Fruit fly (Drosophila melanogaster) whole organism, embryonic: ENCODE results near the gene CG14644.
A peak's percentile ranks its signal among the peaks of the same experiment; 100 is the strongest.

ENCODE experiments used
- CG1024 ChIP-seq: fragments of 200-800 bp; sonication (Bioruptor generic); IDR thresholded peaks from 2 replicates; pipeline ENCODE4 v1.3.6; 2022; ENCODE audit warnings: missing biosample characterization, missing genetic modification characterization
- CG10366 ChIP-seq: fragments of 200-800 bp; sonication (Bioruptor generic); IDR thresholded peaks from 2 replicates; pipeline ENCODE4 v1.3.6; 2022; ENCODE audit warnings: missing biosample characterization, missing genetic modification characterization
- CG12299 ChIP-seq: fragments of 200-800 bp; sonication (Bioruptor generic); optimal IDR thresholded peaks from 2 replicates; lab custom pipeline; 2018; ENCODE audit warnings: missing biosample characterization, mild to moderate bottlenecking, missing genetic modification characterization
- CG12659 ChIP-seq: fragments of 200-800 bp; sonication (Bioruptor generic); optimal IDR thresholded peaks from 3 replicates; lab custom pipeline; 2017; ENCODE audit warnings: mild to moderate bottlenecking, missing biosample characterization, missing genetic modification reagents, missing genetic modification characterization
- CG12942 ChIP-seq: fragments of 200-800 bp; sonication (Bioruptor generic); optimal IDR thresholded peaks from 3 replicates; lab custom pipeline; 2016; ENCODE audit warnings: missing biosample characterization, missing genetic modification characterization
- CG13123 ChIP-seq: fragments of 200-800 bp; sonication (Bioruptor generic); optimal IDR thresholded peaks from 2 replicates; lab custom pipeline; 2016; ENCODE audit warnings: missing biosample characterization, missing genetic modification characterization
- CG13894 ChIP-seq: fragments of 200-800 bp; sonication (Bioruptor generic); optimal IDR thresholded peaks from 3 replicates; lab custom pipeline; 2018; ENCODE audit warnings: missing biosample characterization, mild to moderate bottlenecking, missing genetic modification characterization, moderate library complexity
- CG14667 ChIP-seq: fragments of 200-800 bp; sonication (Bioruptor generic); IDR thresholded peaks from 2 replicates; pipeline ENCODE4 v1.3.6; 2022; ENCODE audit warnings: missing biosample characterization, missing genetic modification characterization
- CG1647 ChIP-seq: fragments of 200-800 bp; sonication (Bioruptor generic); optimal IDR thresholded peaks from 3 replicates; lab custom pipeline; 2016; ENCODE audit warnings: missing biosample characterization, missing genetic modification characterization
- CG16815 ChIP-seq: fragments of 200-800 bp; sonication (Bioruptor generic); optimal IDR thresholded peaks from 3 replicates; lab custom pipeline; 2017; ENCODE audit warnings: missing biosample characterization, mild to moderate bottlenecking, missing genetic modification characterization
- CG18262 ChIP-seq: fragments of 200-800 bp; optimal IDR thresholded peaks from 3 replicates; lab custom pipeline; 2019; ENCODE audit warnings: missing biosample characterization, mild to moderate bottlenecking, missing genetic modification characterization, moderate library complexity
- CG2875 ChIP-seq: fragments of 200-800 bp; sonication (Bioruptor generic); optimal IDR thresholded peaks from 2 replicates; lab custom pipeline; 2017; ENCODE audit warnings: missing biosample characterization, mild to moderate bottlenecking, missing genetic modification characterization, missing genetic modification reagents
- CG31224 ChIP-seq: fragments of 200-800 bp; sonication (Bioruptor generic); IDR thresholded peaks from 2 replicates; pipeline ENCODE4 v1.3.6; 2022; ENCODE audit warnings: missing biosample characterization, missing genetic modification characterization
- CG32772 ChIP-seq: fragments of 200-800 bp; sonication (Bioruptor generic); IDR thresholded peaks from 2 replicates; pipeline ENCODE4 v1.3.6; 2022; ENCODE audit warnings: missing biosample characterization, missing genetic modification characterization
- CG33557 ChIP-seq: fragments of 200-800 bp; sonication (Bioruptor generic); optimal IDR thresholded peaks from 2 replicates; lab custom pipeline; 2019; ENCODE audit warnings: missing biosample characterization, mild to moderate bottlenecking, missing genetic modification characterization, moderate library complexity
- CG34422 ChIP-seq: fragments of 200-800 bp; sonication (Bioruptor generic); IDR thresholded peaks from 3 replicates; pipeline ENCODE4 v1.3.6; 2022; ENCODE audit warnings: missing biosample characterization, missing genetic modification characterization
- CG4617 ChIP-seq: fragments of 200-800 bp; sonication (Bioruptor generic); optimal IDR thresholded peaks from 3 replicates; lab custom pipeline; 2016; ENCODE audit warnings: missing biosample characterization, missing genetic modification characterization, borderline replicate concordance
- CG4854 ChIP-seq: fragments of 200-800 bp; sonication (Bioruptor generic); optimal IDR thresholded peaks from 2 replicates; lab custom pipeline; 2016; ENCODE audit warnings: missing biosample characterization, missing genetic modification characterization, inconsistent platforms
- CG5245 ChIP-seq: fragments of 200-800 bp; sonication (Bioruptor generic); optimal IDR thresholded peaks from 3 replicates; lab custom pipeline; 2016; ENCODE audit warnings: missing biosample characterization, missing genetic modification characterization
- CG7963 ChIP-seq: fragments of 200-800 bp; sonication (Bioruptor generic); IDR thresholded peaks from 3 replicates; pipeline ENCODE4 v1.3.6; 2022; ENCODE audit warnings: missing biosample characterization, missing genetic modification characterization; ENCODE audit not compliant: partially characterized antibody
- CG7987 ChIP-seq: fragments of 200-800 bp; sonication (Bioruptor generic); optimal IDR thresholded peaks from 2 replicates; lab custom pipeline; 2018; ENCODE audit warnings: missing biosample characterization, mild to moderate bottlenecking, missing genetic modification characterization, moderate library complexity
- CG8944 ChIP-seq: fragments of 200-800 bp; sonication (Bioruptor generic); optimal IDR thresholded peaks from 3 replicates; lab custom pipeline; 2016; ENCODE audit warnings: missing biosample characterization, missing genetic modification characterization
- CG9437 ChIP-seq: fragments of 200-800 bp; sonication (Bioruptor generic); optimal IDR thresholded peaks from 2 replicates; lab custom pipeline; 2018; ENCODE audit warnings: missing biosample characterization, mild to moderate bottlenecking, missing genetic modification characterization
- Doc2 ChIP-seq: fragments of 200-800 bp; sonication (Bioruptor generic); IDR thresholded peaks from 2 replicates; pipeline ENCODE4 v1.3.6; 2022; ENCODE audit warnings: missing biosample characterization, missing genetic modification characterization
- Ets65A ChIP-seq: fragments of 200-800 bp; sonication (Bioruptor generic); peaks from one replicate; lab custom pipeline; 2016; ENCODE audit warnings: missing biosample characterization, missing genetic modification characterization
- Fer2 ChIP-seq: fragments of 200-800 bp; sonication (Bioruptor generic); optimal IDR thresholded peaks from 2 replicates; lab custom pipeline; 2018; ENCODE audit warnings: missing biosample characterization, mild to moderate bottlenecking, missing genetic modification characterization, moderate library complexity
- H2.0 ChIP-seq: fragments of 200-800 bp; sonication (Bioruptor generic); IDR thresholded peaks from 2 replicates; pipeline ENCODE4 v1.3.6; 2022; ENCODE audit warnings: missing biosample characterization, missing genetic modification characterization
- Oaz ChIP-seq: fragments of 200-800 bp; sonication (Bioruptor generic); IDR thresholded peaks from 2 replicates; pipeline ENCODE4 v1.3.6; 2022; ENCODE audit warnings: missing biosample characterization, missing genetic modification characterization
- PHDP ChIP-seq: fragments of 200-800 bp; sonication (Bioruptor generic); optimal IDR thresholded peaks from 3 replicates; lab custom pipeline; 2018; ENCODE audit warnings: missing biosample characterization, mild to moderate bottlenecking, missing genetic modification characterization, moderate library complexity
- Ravus ChIP-seq: fragments of 200-800 bp; sonication (Bioruptor generic); IDR thresholded peaks from 2 replicates; pipeline ENCODE4 v1.3.6; 2022; ENCODE audit warnings: missing biosample characterization, missing genetic modification characterization
- TFAM ChIP-seq: fragments of 200-800 bp; sonication (Bioruptor generic); optimal IDR thresholded peaks from 2 replicates; lab custom pipeline; 2017; ENCODE audit warnings: missing biosample characterization, missing genetic modification characterization, inconsistent platforms
- Vsx1 ChIP-seq: fragments of 200-800 bp; sonication (Bioruptor generic); optimal IDR thresholded peaks from 2 replicates; lab custom pipeline; 2017; ENCODE audit warnings: missing biosample characterization, mild to moderate bottlenecking, missing genetic modification characterization, missing genetic modification reagents
- YL-1 ChIP-seq: fragments of 200-800 bp; sonication (Bioruptor generic); optimal IDR thresholded peaks from 3 replicates; lab custom pipeline; 2017; ENCODE audit warnings: missing biosample characterization, mild to moderate bottlenecking, missing genetic modification characterization
- aop ChIP-seq: fragments of 200-800 bp; sonication (Bioruptor generic); IDR thresholded peaks from 2 replicates; pipeline ENCODE4 v1.3.6; 2022; ENCODE audit warnings: missing biosample characterization, missing genetic modification characterization
- bbx ChIP-seq: fragments of 200-800 bp; sonication (Bioruptor generic); IDR thresholded peaks from 2 replicates; pipeline ENCODE4 v1.3.6; 2022; ENCODE audit warnings: missing biosample characterization, missing genetic modification characterization; ENCODE audit not compliant: partially characterized antibody
- bsh ChIP-seq, 2 experiments: fragments of 200-800 bp; sonication (Bioruptor generic); optimal IDR thresholded peaks; 2 replicates each; lab custom pipeline; 2017 to 2018; ENCODE audit warnings: mild to moderate bottlenecking in 2 of 2, missing biosample characterization in 2 of 2, missing genetic modification characterization in 2 of 2, moderate library complexity in 1 of 2
- corto ChIP-seq: fragments of 200-800 bp; sonication (Bioruptor generic); optimal IDR thresholded peaks from 2 replicates; lab custom pipeline; 2016; ENCODE audit warnings: missing biosample characterization, mild to moderate bottlenecking, missing genetic modification characterization, moderate library complexity
- dati ChIP-seq: fragments of 200-800 bp; sonication (Bioruptor generic); IDR thresholded peaks from 2 replicates; pipeline ENCODE4 v1.3.6; 2022; ENCODE audit warnings: missing biosample characterization, missing genetic modification characterization
- dpn ChIP-seq, 2 experiments: fragments of 200-800 bp; sonication (Bioruptor generic); optimal IDR thresholded peaks; 3 replicates each; lab custom pipeline; 2016; ENCODE audit warnings: missing biosample characterization in 2 of 2, missing genetic modification characterization in 2 of 2
- fu2 ChIP-seq: fragments of 200-800 bp; sonication (Bioruptor generic); optimal IDR thresholded peaks from 2 replicates; lab custom pipeline; 2016; ENCODE audit warnings: missing biosample characterization, missing genetic modification characterization
- gcm2 ChIP-seq: fragments of 200-800 bp; sonication (Bioruptor generic); optimal IDR thresholded peaks from 2 replicates; lab custom pipeline; 2016; ENCODE audit warnings: missing biosample characterization, missing genetic modification characterization
- gsb-n ChIP-seq: fragments of 200-800 bp; sonication (Bioruptor generic); optimal IDR thresholded peaks from 3 replicates; lab custom pipeline; 2018; ENCODE audit warnings: missing biosample characterization, mild to moderate bottlenecking, missing genetic modification characterization
- hb ChIP-seq: fragments of 200-800 bp; sonication (Bioruptor generic); IDR thresholded peaks from 3 replicates; pipeline ENCODE4 v1.3.6; 2022; ENCODE audit warnings: missing biosample characterization, missing genetic modification characterization; ENCODE audit not compliant: partially characterized antibody
- pnt ChIP-seq: fragments of 200-800 bp; sonication (Bioruptor generic); optimal IDR thresholded peaks from 3 replicates; lab custom pipeline; 2016; ENCODE audit warnings: missing biosample characterization, missing genetic modification characterization
- ro ChIP-seq: fragments of 200-800 bp; sonication (Bioruptor generic); IDR thresholded peaks from 2 replicates; pipeline ENCODE4 v1.3.6; 2022; ENCODE audit warnings: missing biosample characterization, missing genetic modification characterization
- shn ChIP-seq: fragments of 200-800 bp; sonication (Bioruptor generic); optimal IDR thresholded peaks from 3 replicates; lab custom pipeline; 2016; ENCODE audit warnings: missing biosample characterization, missing genetic modification characterization
- sob ChIP-seq: fragments of 200-800 bp; sonication (Bioruptor generic); IDR thresholded peaks from 2 replicates; pipeline ENCODE4 v1.3.6; 2022; ENCODE audit warnings: missing biosample characterization, missing genetic modification characterization
- sr ChIP-seq: fragments of 200-800 bp; sonication (Bioruptor generic); IDR thresholded peaks from 3 replicates; pipeline ENCODE4 v1.3.6; 2022; ENCODE audit warnings: missing biosample characterization, missing genetic modification characterization
- tna ChIP-seq: fragments of 200-800 bp; sonication (Bioruptor generic); IDR thresholded peaks from 2 replicates; pipeline ENCODE4 v1.3.6; 2022; ENCODE audit warnings: missing biosample characterization, missing genetic modification characterization; ENCODE audit not compliant: partially characterized antibody
- tx ChIP-seq: fragments of 200-800 bp; sonication (Bioruptor generic); optimal IDR thresholded peaks from 2 replicates; lab custom pipeline; 2016; ENCODE audit warnings: missing biosample characterization, missing genetic modification characterization
- wek ChIP-seq: fragments of 200-800 bp; sonication (Bioruptor generic); optimal IDR thresholded peaks from 3 replicates; lab custom pipeline; 2018; ENCODE audit warnings: missing biosample characterization, mild to moderate bottlenecking, missing genetic modification characterization, moderate library complexity

Gene CG14644

DNA sequence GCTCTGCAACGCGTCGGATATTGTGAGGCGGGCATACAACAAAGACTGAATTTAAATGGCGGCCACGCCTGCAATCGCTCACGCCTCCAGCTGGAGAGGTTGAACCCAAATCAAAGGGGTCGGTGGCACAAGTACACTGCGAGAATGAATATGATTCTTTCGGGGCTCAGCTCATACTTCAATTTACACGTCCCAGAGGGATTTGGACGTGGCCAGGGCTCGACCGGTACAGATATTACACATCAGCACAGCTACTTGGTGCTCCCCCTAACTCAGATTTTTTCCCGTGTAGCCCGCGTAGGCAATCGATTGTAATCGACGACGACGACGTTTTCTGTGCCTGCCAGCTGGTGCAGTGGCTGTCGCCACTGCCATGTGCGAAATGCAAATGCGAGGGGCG lies 38.8 kb downstream of the CG14644 start (continued):
- peak; percentile 89; the same call in 2 of the 3 replicates for TF ChIP-seq sr
- TF ChIP-seq bbx (GFP tag; lab: Robert Waterston, UW), result no peak
- no peak for TF ChIP-seq CG12299 (tag; lab: Kevin White, UChicago)
- no peak for TF ChIP-seq tna (GFP tag; lab: Robert Waterston, UW)
- peak; percentile 8 for TF ChIP-seq CG4854
- no peak for TF ChIP-seq CG13894
- peak; percentile 37 for TF ChIP-seq wek
- no peak for TF ChIP-seq Ravus
- TF ChIP-seq CG31224, result peak; percentile 75
- peak; percentile 71 for TF ChIP-seq CG18262
- no peak for TF ChIP-seq CG33557 (GFP tag; lab: Kevin White, UChicago)
- peak; percentile 69 for TF ChIP-seq gcm2 (GFP tag; lab: Kevin White, UChicago)
- peak; percentile 90 for TF ChIP-seq CG34422 (GFP tag; lab: Robert Waterston, UW)
- TF ChIP-seq bsh (GFP tag; optimal IDR thresholded peaks at IDR 0.05; lab: Kevin White, UChicago), result peak; percentile 25 to 76
- peak; percentile 57 for TF ChIP-seq tx (GFP tag; lab: Kevin White, UChicago)
- peak; percentile 98 for TF ChIP-seq Ets65A (GFP tag; lab: Kevin White, UChicago)
- peak; percentile 66 for TF ChIP-seq Doc2 (GFP tag; lab: Robert Waterston, UW)
- TF ChIP-seq CG9437 (GFP tag; lab: Kevin White, UChicago), result peak; percentile 39
- peak; percentile 58 to 86 for TF ChIP-seq dpn (GFP tag; optimal IDR thresholded peaks at IDR 0.05; lab: Kevin White, UChicago)
- peak; percentile 92 for TF ChIP-seq CG32772 (GFP tag; lab: Robert Waterston, UW)
- peak; percentile 26 for TF ChIP-seq CG13123 (GFP tag; lab: Kevin White, UChicago)
- peak; percentile 71 for TF ChIP-seq CG1647
- TF ChIP-seq Oaz, result peak; percentile 71
- peak; percentile 61 for TF ChIP-seq fu2 (GFP tag; lab: Kevin White, UChicago)
- TF ChIP-seq Fer2 (tag; lab: Kevin White, UChicago), result no peak
- peak; percentile 32 for TF ChIP-seq Vsx1 (GFP tag; lab: Kevin White, UChicago)
- peak; percentile 87 for TF ChIP-seq sob (GFP tag; lab: Robert Waterston, UW)
- TF ChIP-seq H2.0 (GFP tag; lab: Robert Waterston, UW), result peak; percentile 85
- TF ChIP-seq gsb-n, result peak; percentile 48
- TF ChIP-seq CG1024, result peak; percentile 84
- TF ChIP-seq CG5245 (GFP tag; lab: Kevin White, UChicago), result peak; percentile 82
- TF ChIP-seq hb (GFP tag; lab: Robert Waterston, UW), result no peak
- TF ChIP-seq aop (GFP tag; lab: Robert Waterston, UW), result peak; percentile 74; the same call in 1 of the 2 replicates
- peak; percentile 6 for TF ChIP-seq CG4617 (GFP tag; lab: Kevin White, UChicago)
- peak; percentile 66 for TF ChIP-seq shn (GFP tag; lab: Kevin White, UChicago)
- peak; percentile 14 for TF ChIP-seq TFAM (GFP tag; lab: Kevin White, UChicago)
- peak; percentile 66 for TF ChIP-seq CG2875 (GFP tag; lab: Kevin White, UChicago)
- TF ChIP-seq ro (GFP tag; lab: Robert Waterston, UW), result peak; percentile 79
- no peak for TF ChIP-seq CG7963 (GFP tag; lab: Robert Waterston, UW)
- TF ChIP-seq corto (GFP tag; lab: Kevin White, UChicago), result no peak
- peak; percentile 61 for TF ChIP-seq PHDP (tag; lab: Kevin White, UChicago)
- peak; percentile 83 for TF ChIP-seq pnt (GFP tag; lab: Kevin White, UChicago)
- TF ChIP-seq YL-1, result no peak
- peak; percentile 77 for TF ChIP-seq dati (GFP tag; lab: Robert Waterston, UW)
- TF ChIP-seq CG12942 (GFP tag; lab: Kevin White, UChicago), result peak; percentile 71
- peak; percentile 76 for TF ChIP-seq CG12659 (GFP tag; lab: Kevin White, UChicago)
- TF ChIP-seq CG16815 (GFP tag; lab: Kevin White, UChicago), result peak; percentile 42
- TF ChIP-seq CG14667 (GFP tag; lab: Robert Waterston, UW), result peak; percentile 89
- TF ChIP-seq CG10366 (GFP tag; lab: Robert Waterston, UW), result peak; percentile 91
- TF ChIP-seq CG8944, result peak; percentile 68
- TF ChIP-seq CG7987 (GFP tag; lab: Kevin White, UChicago), result peak; percentile 46
